Worm (Caenorhabditis elegans) whole organism, L2 larva: Measurements from ENCODE around the gene tomm-7.

Experiments
- R02D3.7 ChIP-seq: fragments of 150-350 bp; optimal IDR thresholded peaks from 2 replicates; lab custom pipeline; 2014; ENCODE audit warnings: missing biosample characterization, missing genetic modification characterization
- Y55F3AM.14 ChIP-seq: fragments of 200-800 bp; sonication (Bioruptor generic); optimal IDR thresholded peaks from 2 replicates; lab custom pipeline; 2018; ENCODE audit warnings: mild to moderate bottlenecking, missing genetic modification characterization, missing compliant biosample characterization
- ZK546.5 ChIP-seq: sonication (generic microtip); optimal IDR thresholded peaks from 2 replicates; lab custom pipeline; 2017; ENCODE audit warnings: missing biosample characterization, missing genetic modification characterization
- aly-2 ChIP-seq: fragments of 150-350 bp; optimal IDR thresholded peaks from 2 replicates; lab custom pipeline; 2014; ENCODE audit warnings: missing biosample characterization, missing genetic modification characterization
- ama-1 ChIP-seq: fragments of 150-350 bp; optimal IDR thresholded peaks from 2 replicates; lab custom pipeline; 2018; ENCODE audit warnings: inconsistent platforms
- blmp-1 ChIP-seq: sonication (generic microtip); optimal IDR thresholded peaks from 2 replicates; lab custom pipeline; 2017; ENCODE audit warnings: missing genetic modification characterization, mild to moderate bottlenecking, missing compliant biosample characterization, antibody characterized with exemption, moderate library complexity; ENCODE audit not compliant: insufficient read depth
- ceh-82 ChIP-seq: fragments of 150-350 bp; optimal IDR thresholded peaks from 2 replicates; lab custom pipeline; 2014; ENCODE audit warnings: missing biosample characterization, missing genetic modification characterization
- crh-2 ChIP-seq: sonication (generic microtip); optimal IDR thresholded peaks from 2 replicates; lab custom pipeline; 2017; ENCODE audit warnings: missing biosample characterization, missing genetic modification characterization
- dmd-4 ChIP-seq: sonication (generic microtip); optimal IDR thresholded peaks from 2 replicates; lab custom pipeline; 2017; ENCODE audit warnings: missing biosample characterization, missing genetic modification characterization
- egl-27 ChIP-seq: sonication (generic microtip); optimal IDR thresholded peaks from 3 replicates; lab custom pipeline; 2017; ENCODE audit warnings: missing biosample characterization, missing genetic modification reagents, missing genetic modification characterization
- elt-1 ChIP-seq: fragments of 150-350 bp; optimal IDR thresholded peaks from 2 replicates; lab custom pipeline; 2014; ENCODE audit warnings: missing biosample characterization, missing genetic modification characterization
- lin-11 ChIP-seq: fragments of 150-350 bp; sonication (generic microtip); optimal IDR thresholded peaks from 2 replicates; lab custom pipeline; 2014; ENCODE audit warnings: missing biosample characterization, missing genetic modification characterization, inconsistent platforms, mixed read lengths
- lin-13 ChIP-seq: fragments of 150-350 bp; optimal IDR thresholded peaks from 2 replicates; lab custom pipeline; 2014; ENCODE audit warnings: missing biosample characterization, missing genetic modification reagents, missing genetic modification characterization
- lin-39 ChIP-seq: fragments of 150-350 bp; optimal IDR thresholded peaks from 2 replicates; lab custom pipeline; 2014; ENCODE audit warnings: missing biosample characterization, missing genetic modification reagents, missing genetic modification characterization
- lsy-2 ChIP-seq, 2 experiments: fragments of 150-350 bp in 1 of 2; sonication (generic microtip) in 1 of 2; optimal IDR thresholded peaks; 2 replicates each; lab custom pipeline; 2014 to 2017; ENCODE audit warnings: missing biosample characterization in 2 of 2, missing genetic modification characterization in 2 of 2
- mab-5 ChIP-seq: fragments of 150-350 bp; optimal IDR thresholded peaks from 2 replicates; lab custom pipeline; 2014; ENCODE audit warnings: missing biosample characterization, missing genetic modification characterization
- mbf-1 ChIP-seq: sonication (generic microtip); optimal IDR thresholded peaks from 2 replicates; lab custom pipeline; 2017; ENCODE audit warnings: missing biosample characterization, missing genetic modification characterization
- mdl-1 ChIP-seq, 2 experiments: fragments of 150-350 bp in 1 of 2; sonication (generic microtip) in 1 of 2; optimal IDR thresholded peaks; 2 replicates each; lab custom pipeline; 2017; ENCODE audit warnings: missing biosample characterization in 2 of 2, missing genetic modification characterization in 2 of 2
- nhr-11 ChIP-seq: fragments of 150-350 bp; optimal IDR thresholded peaks from 2 replicates; lab custom pipeline; 2014; ENCODE audit warnings: missing biosample characterization, missing genetic modification characterization
- nhr-12 ChIP-seq: fragments of 150-350 bp; optimal IDR thresholded peaks from 2 replicates; lab custom pipeline; 2014; ENCODE audit warnings: missing biosample characterization, missing genetic modification characterization
- nhr-129 ChIP-seq: fragments of 150-350 bp; optimal IDR thresholded peaks from 2 replicates; lab custom pipeline; 2014; ENCODE audit warnings: missing biosample characterization, missing genetic modification characterization
- nhr-23 ChIP-seq: fragments of 150-350 bp; optimal IDR thresholded peaks from 2 replicates; lab custom pipeline; 2014; ENCODE audit warnings: missing biosample characterization, missing genetic modification reagents, missing genetic modification characterization
- nhr-77 ChIP-seq: fragments of 150-350 bp; optimal IDR thresholded peaks from 2 replicates; lab custom pipeline; 2014; ENCODE audit warnings: missing biosample characterization, missing genetic modification characterization
- peb-1 ChIP-seq: fragments of 150-350 bp; optimal IDR thresholded peaks from 2 replicates; lab custom pipeline; 2014; ENCODE audit warnings: missing biosample characterization, missing genetic modification characterization
- snpc-4 ChIP-seq: fragments of 150-350 bp; optimal IDR thresholded peaks from 2 replicates; lab custom pipeline; 2014; ENCODE audit warnings: missing biosample characterization, missing genetic modification characterization
- unc-55 ChIP-seq: fragments of 150-350 bp; sonication (generic microtip); optimal IDR thresholded peaks from 3 replicates; lab custom pipeline; 2014; ENCODE audit warnings: missing biosample characterization, missing genetic modification reagents, missing genetic modification characterization
- zag-1 ChIP-seq: fragments of 150-350 bp; optimal IDR thresholded peaks from 2 replicates; lab custom pipeline; 2014; ENCODE audit warnings: missing biosample characterization, missing genetic modification characterization
- ztf-11 ChIP-seq: sonication (generic microtip); optimal IDR thresholded peaks from 2 replicates; lab custom pipeline; 2017; ENCODE audit warnings: missing biosample characterization, missing genetic modification characterization

Gene tomm-7

ce11 chrIII:7900733-7901132, 41.3 kb downstream of the tomm-7 start, which contains the start of gene best-24:
TSS of gene best-24 (plus strand) at chrIII:7901033.
- TF ChIP-seq peb-1 (tag; lab: Kevin White, UChicago) (no peak), ZK546.5 (tag; lab: Kevin White, UChicago) (no peak)

ce11 chrIII:7903427-7903826, 44.0 kb downstream of the tomm-7 start:
- TF ChIP-seq dmd-4 (tag; lab: Kevin White, UChicago) (no peak), nhr-129 (tag; lab: Kevin White, UChicago) (no peak), zag-1 (tag; lab: Kevin White, UChicago) (no peak), Y55F3AM.14 (no peak), R02D3.7 (no peak), snpc-4 (no peak), egl-27 (tag; lab: Kevin White, UChicago) (no peak), lin-11 (tag; lab: Kevin White, UChicago) (no peak), ama-1 (lab: Kevin White, UChicago) (no peak), ceh-82 (tag; lab: Kevin White, UChicago) (no peak), blmp-1 (tag; lab: Kevin White, UChicago) (no peak), lin-13 (GFP tag; lab: Kevin White, UChicago) (no peak), crh-2 (tag; lab: Kevin White, UChicago) (no peak), lin-39 (tag; lab: Kevin White, UChicago) (no peak), unc-55 (GFP tag; lab: Kevin White, UChicago) (no peak), nhr-12 (tag; lab: Kevin White, UChicago) (no peak), lsy-2 (tag; optimal IDR thresholded peaks at IDR 0.05; lab: Kevin White, UChicago) (no peak)

ce11 chrIII:7907515-7907914, 48.1 kb downstream of the tomm-7 start, which contains the start of gene pcp-5:
TSS of gene pcp-5 (minus strand) at chrIII:7907615.
- TF ChIP-seq lsy-2 (tag; optimal IDR thresholded peaks at IDR 0.05; lab: Kevin White, UChicago) (peak in 1 of 2 experiments; percentile 6), nhr-12 (tag; lab: Kevin White, UChicago) (no peak), mdl-1 (tag; optimal IDR thresholded peaks at IDR 0.05; lab: Kevin White, UChicago) (no peak)

- no peak for TF ChIP-seq Y55F3AM.14
- no peak for TF ChIP-seq mbf-1 (tag; lab: Kevin White, UChicago)
- no peak for TF ChIP-seq nhr-77 (tag; lab: Kevin White, UChicago)
- TF ChIP-seq elt-1 (tag; lab: Kevin White, UChicago): no peak
- TF ChIP-seq crh-2 (tag; lab: Kevin White, UChicago): no peak
- no peak for TF ChIP-seq ztf-11 (tag; lab: Kevin White, UChicago)
- no peak for TF ChIP-seq zag-1 (tag; lab: Kevin White, UChicago)
- no peak for TF ChIP-seq lin-13 (GFP tag; lab: Kevin White, UChicago)
- TF ChIP-seq nhr-12 (tag; lab: Kevin White, UChicago): no peak
- TF ChIP-seq aly-2 (tag; lab: Kevin White, UChicago): no peak
- TF ChIP-seq lsy-2 (tag; optimal IDR thresholded peaks at IDR 0.05; lab: Kevin White, UChicago): no peak
- TF ChIP-seq nhr-11 (tag; lab: Kevin White, UChicago): no peak
- TF ChIP-seq lin-11 (tag; lab: Kevin White, UChicago): no peak
- TF ChIP-seq mdl-1 (tag; optimal IDR thresholded peaks at IDR 0.05; lab: Kevin White, UChicago): no peak
- no peak for TF ChIP-seq nhr-23 (tag; lab: Kevin White, UChicago)
- TF ChIP-seq mab-5 (tag; lab: Kevin White, UChicago): no peak
- TF ChIP-seq, all 48 proteins: peak for 0
These were observed 49.9 kb downstream of the tomm-7 start, which contains the start of gene ZK688.1 for ce11 chrIII:7909263-7909662. TSS of gene ZK688.1 (plus strand) at chrIII:7909563.
